Worm (Caenorhabditis elegans) whole organism, late embryonic: ENCODE measurements around the gene dlc-3.

Experiments
- ceh-22 ChIP-seq: sonication (generic microtip); optimal IDR thresholded peaks from 2 replicates; lab custom pipeline; 2017; ENCODE audit warnings: missing biosample characterization, missing genetic modification characterization
- ceh-48 ChIP-seq: sonication (generic microtip); optimal IDR thresholded peaks from 2 replicates; lab custom pipeline; 2016; ENCODE audit warnings: missing genetic modification characterization, inconsistent platforms, missing compliant biosample characterization
- dve-1 ChIP-seq: sonication (generic microtip); optimal IDR thresholded peaks from 2 replicates; lab custom pipeline; 2017; ENCODE audit warnings: antibody characterized with exemption, mild to moderate bottlenecking, missing genetic modification characterization, missing compliant biosample characterization
- elt-2 ChIP-seq: sonication (generic microtip); optimal IDR thresholded peaks from 2 replicates; lab custom pipeline; 2016; ENCODE audit warnings: missing genetic modification reagents, missing genetic modification characterization, missing compliant biosample characterization
- gmeb-2 ChIP-seq: sonication (generic microtip); optimal IDR thresholded peaks from 2 replicates; lab custom pipeline; 2016; ENCODE audit warnings: missing genetic modification characterization, inconsistent platforms, missing compliant biosample characterization
- hlh-15 ChIP-seq: sonication (generic microtip); optimal IDR thresholded peaks from 2 replicates; lab custom pipeline; 2016; ENCODE audit warnings: missing genetic modification characterization, missing compliant biosample characterization
- nhr-11 ChIP-seq: fragments of 150-350 bp; optimal IDR thresholded peaks from 2 replicates; lab custom pipeline; 2014; ENCODE audit warnings: missing biosample characterization, missing genetic modification characterization
- npax-4 ChIP-seq: sonication (generic microtip); optimal IDR thresholded peaks from 2 replicates; lab custom pipeline; 2016; ENCODE audit warnings: missing genetic modification characterization, missing compliant biosample characterization
- pha-4 ChIP-seq: fragments of 150-350 bp; optimal IDR thresholded peaks from 2 replicates; lab custom pipeline; 2018; ENCODE audit warnings: missing biosample characterization, missing genetic modification reagents, missing genetic modification characterization
- ref-2 ChIP-seq: sonication (generic microtip); optimal IDR thresholded peaks from 2 replicates; lab custom pipeline; 2016; ENCODE audit warnings: missing genetic modification characterization, missing compliant biosample characterization
- sox-4 ChIP-seq: sonication (generic microtip); optimal IDR thresholded peaks from 2 replicates; lab custom pipeline; 2017; ENCODE audit warnings: mild to moderate bottlenecking, missing genetic modification characterization, inconsistent platforms, missing compliant biosample characterization
- unc-86 ChIP-seq: sonication (generic microtip); optimal IDR thresholded peaks from 2 replicates; lab custom pipeline; 2016; ENCODE audit warnings: missing genetic modification characterization, missing compliant biosample characterization

- no peak for TF ChIP-seq pha-4
- no peak for TF ChIP-seq ceh-22 (tag; lab: Kevin White, UChicago)
- no peak for TF ChIP-seq sox-4 (tag; lab: Kevin White, UChicago)
- no peak for TF ChIP-seq gmeb-2 (tag; lab: Kevin White, UChicago)
- no peak for TF ChIP-seq ceh-48 (tag; lab: Kevin White, UChicago)
- TF ChIP-seq npax-4 (tag; lab: Kevin White, UChicago) = no peak
- TF ChIP-seq ref-2 (tag; lab: Kevin White, UChicago) = no peak
- no peak for TF ChIP-seq unc-86
- TF ChIP-seq nhr-11 (tag; lab: Kevin White, UChicago) = no peak
- TF ChIP-seq dve-1 (tag; lab: Kevin White, UChicago) = no peak
- no peak for TF ChIP-seq hlh-15
- no peak for TF ChIP-seq elt-2 (tag; lab: Kevin White, UChicago)
These were observed 44.1 kb downstream of the dlc-3 start for ce11 chrIV:16476081-16476480.
